Fruit fly (Drosophila melanogaster): ENCODE measurements around the gene CG14823.

dm6 chr3L:7035037-7035436 is 31.1 kb upstream of the CG14823 start:
- TF ChIP-seq usp (GFP tag; optimal IDR thresholded peaks at IDR 0.05) = no peak
- TF ChIP-seq EcR (GFP tag; optimal IDR thresholded peaks at IDR 0.05) = no peak
- TF ChIP-seq psq (optimal IDR thresholded peaks at IDR 0.05) = no peak
